Fruit fly (Drosophila melanogaster): ENCODE results near the gene CG5953.

The CG5953 gene

DNA sequence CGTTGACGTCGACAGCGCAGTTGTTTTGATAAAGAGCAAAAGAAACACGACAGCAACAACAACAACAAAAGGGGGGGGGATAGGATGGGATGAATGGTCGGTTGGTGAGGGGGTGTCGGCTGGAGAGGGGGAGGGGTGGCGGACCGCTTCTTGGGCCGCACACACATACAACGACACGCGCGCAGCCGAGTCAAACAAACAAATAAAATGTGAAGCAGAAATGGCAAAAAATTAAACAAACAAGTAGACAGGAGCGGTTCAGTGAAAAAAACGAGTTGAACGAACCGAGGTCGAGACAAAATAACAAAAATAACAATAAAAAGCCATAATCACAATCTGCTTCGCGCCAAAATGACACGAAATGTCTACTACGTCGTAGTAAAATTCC is 703 bp upstream of the CG5953 start (continued):
- TF ChIP-seq CG18011 (GFP tag; optimal IDR thresholded peaks at IDR 0.05): no peak
- no peak for TF ChIP-seq CG3726 (GFP tag; IDR thresholded peaks at IDR 0.05)
- no peak for TF ChIP-seq gro (GFP tag; optimal IDR thresholded peaks at IDR 0.05)
- TF ChIP-seq croc (GFP tag; conservative IDR thresholded peaks at IDR 0.05): 0 out of 3 replicates have a peak, but pooled peaks have one; percentile 10
- no peak for TF ChIP-seq BEAF-32 (GFP tag; optimal IDR thresholded peaks at IDR 0.05)
- TF ChIP-seq CG12391 (tag; optimal IDR thresholded peaks at IDR 0.05): no peak
- no peak for TF ChIP-seq dysf (GFP tag; IDR thresholded peaks at IDR 0.05)
- no peak for TF ChIP-seq ewg (GFP tag; optimal IDR thresholded peaks at IDR 0.05)
- no peak for TF ChIP-seq NC2α (GFP tag; optimal IDR thresholded peaks at IDR 0.05)
- TF ChIP-seq Taf1 (GFP tag; IDR thresholded peaks at IDR 0.05): no peak
- TF ChIP-seq CG11696 (GFP tag; IDR thresholded peaks at IDR 0.05): no peak
- no peak for TF ChIP-seq B-H2 (GFP tag; optimal IDR thresholded peaks at IDR 0.05)
- no peak for TF ChIP-seq nmo (GFP tag; optimal IDR thresholded peaks at IDR 0.05)
- TF ChIP-seq otp (GFP tag; IDR thresholded peaks at IDR 0.05): no peak; the same call in 2 of the 3 replicates
- TF ChIP-seq D (optimal IDR thresholded peaks at IDR 0.05): no peak
- TF ChIP-seq D (GFP tag; optimal IDR thresholded peaks at IDR 0.05): no peak
- no peak; the same call in 1 of the 2 replicates for TF ChIP-seq gsb (GFP tag; IDR thresholded peaks at IDR 0.05)
- TF ChIP-seq kni (GFP tag; optimal IDR thresholded peaks at IDR 0.05): peak; percentile 62
- no peak for TF ChIP-seq CG1233 (GFP tag; optimal IDR thresholded peaks at IDR 0.05)
- TF ChIP-seq dmrt11E (tag; optimal IDR thresholded peaks at IDR 0.05): no peak
- TF ChIP-seq ken (GFP tag; IDR thresholded peaks at IDR 0.05): no peak
- TF ChIP-seq Myb (GFP tag; optimal IDR thresholded peaks at IDR 0.05): no peak
- TF ChIP-seq Blimp-1 (GFP tag; optimal IDR thresholded peaks at IDR 0.05): no peak
- no peak for TF ChIP-seq CG9876 (GFP tag; optimal IDR thresholded peaks at IDR 0.05)
- no peak for TF ChIP-seq odd (GFP tag; optimal IDR thresholded peaks at IDR 0.05)
- no peak for TF ChIP-seq CG15011 (GFP tag; optimal IDR thresholded peaks at IDR 0.05)
- TF ChIP-seq cg (GFP tag; optimal IDR thresholded peaks at IDR 0.05): peak; percentile 74
- no peak for TF ChIP-seq CG14050 (GFP tag; IDR thresholded peaks at IDR 0.05)
- no peak for TF ChIP-seq sim (GFP tag; IDR thresholded peaks at IDR 0.05)
- TF ChIP-seq CG6854 (GFP tag; optimal IDR thresholded peaks at IDR 0.05): no peak
- no peak for TF ChIP-seq Oaz (GFP tag; IDR thresholded peaks at IDR 0.05)
- no peak for TF ChIP-seq CG30431 (GFP tag; optimal IDR thresholded peaks at IDR 0.05)
- peak; percentile 20; the same call in 1 of the 2 replicates for TF ChIP-seq H2.0 (GFP tag; IDR thresholded peaks at IDR 0.05)
- no peak for TF ChIP-seq CG7928 (GFP tag; optimal IDR thresholded peaks at IDR 0.05)
- no peak for TF ChIP-seq CG8281 (tag; optimal IDR thresholded peaks at IDR 0.05)
- no peak for TF ChIP-seq CG12942 (GFP tag; optimal IDR thresholded peaks at IDR 0.05)
- 0 out of 2 replicates have a peak, but pooled peaks have one; percentile 8 for TF ChIP-seq CG1024 (GFP tag; IDR thresholded peaks at IDR 0.05)
- no peak for TF ChIP-seq Nf-YA (GFP tag; IDR thresholded peaks at IDR 0.05)
- no peak for TF ChIP-seq Deaf1 (tag; optimal IDR thresholded peaks at IDR 0.05)
- 0 out of 2 replicates have a peak, but pooled peaks have one; percentile 23 for TF ChIP-seq onecut (GFP tag; IDR thresholded peaks at IDR 0.05)
- no peak for TF ChIP-seq CG6175 (GFP tag; IDR thresholded peaks at IDR 0.05)
- TF ChIP-seq CG16779 (GFP tag; IDR thresholded peaks at IDR 0.05): no peak
- TF ChIP-seq sr (GFP tag; IDR thresholded peaks at IDR 0.05): peak; percentile 52; the same call in 1 of the 3 replicates
- no peak for TF ChIP-seq CG9215 (GFP tag; IDR thresholded peaks at IDR 0.05)
- TF ChIP-seq CkIIα-i1 (GFP tag; IDR thresholded peaks at IDR 0.05): no peak
- no peak for TF ChIP-seq CG8478 (optimal IDR thresholded peaks at IDR 0.05)
- peak; percentile 74 for TF ChIP-seq sd (tag; optimal IDR thresholded peaks at IDR 0.05)
- TF ChIP-seq rib (GFP tag; IDR thresholded peaks at IDR 0.05): peak; percentile 93
- no peak for TF ChIP-seq Bteb2 (GFP tag; optimal IDR thresholded peaks at IDR 0.05)
- TF ChIP-seq CG17361 (GFP tag; IDR thresholded peaks at IDR 0.05): peak; percentile 42; the same call in 1 of the 3 replicates
- peak; percentile 15 for TF ChIP-seq grn (GFP tag; optimal IDR thresholded peaks at IDR 0.05)
- TF ChIP-seq CG7745 (tag; optimal IDR thresholded peaks at IDR 0.05): peak; percentile 98
- peak; percentile 22 for TF ChIP-seq lab (GFP tag; optimal IDR thresholded peaks at IDR 0.05)
